Worm (Caenorhabditis elegans) whole organism, L1 larva: ENCODE measurements around the gene tag-115.

Experiments used
- ceh-63 ChIP-seq: fragments of 200-800 bp; sonication (Bioruptor generic); optimal IDR thresholded peaks from 2 replicates; lab custom pipeline; 2018; ENCODE audit warnings: mild to moderate bottlenecking, missing genetic modification characterization, missing compliant biosample characterization
- snpc-4 ChIP-seq: fragments of 150-350 bp; optimal IDR thresholded peaks from 2 replicates; lab custom pipeline; 2014; ENCODE audit warnings: missing biosample characterization, missing genetic modification characterization

ce11 chrIV:13205891-13206290 lies 33.3 kb downstream of the tag-115 start:
- TF ChIP-seq ceh-63 = no peak
- no peak for TF ChIP-seq snpc-4
